Worm (Caenorhabditis elegans): ENCODE data around the gene sqrd-1.

DNA sequence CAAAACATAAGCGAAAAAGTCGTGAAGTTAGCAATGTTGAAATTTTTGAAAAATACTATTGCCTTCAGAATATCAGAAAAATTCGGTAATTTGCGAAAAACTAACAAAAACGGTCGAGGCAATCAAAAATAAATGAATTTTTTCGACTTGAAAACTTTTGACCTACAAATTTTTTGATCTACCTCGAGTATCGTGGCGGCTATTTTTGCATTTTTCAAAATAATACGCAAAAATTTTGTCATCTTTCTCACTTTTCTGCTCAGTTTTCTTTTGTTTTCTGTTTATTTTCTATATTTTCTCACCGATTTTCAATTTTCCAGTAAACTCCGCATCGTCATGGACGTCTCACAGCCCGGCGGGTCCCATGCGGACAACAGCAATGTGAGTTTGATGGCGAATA lies 3.9 kb upstream of the sqrd-1 start:
- TF ChIP-seq lin-13 (GFP tag; optimal IDR thresholded peaks at IDR 0.05) (no peak), zag-1 (tag; optimal IDR thresholded peaks at IDR 0.05) (no peak), sma-9 (GFP tag; optimal IDR thresholded peaks at IDR 0.05) (no peak), sma-9 (tag; optimal IDR thresholded peaks at IDR 0.05) (no peak), unc-39 (tag; optimal IDR thresholded peaks at IDR 0.05) (no peak), egl-27 (tag; optimal IDR thresholded peaks at IDR 0.05) (no peak), skn-1 (tag; optimal IDR thresholded peaks at IDR 0.05) (no peak)
